Worm (Caenorhabditis elegans) whole organism, L1 larva: Measurements from ENCODE around the gene T19D12.9.

Experiments
- aly-2 ChIP-seq: fragments of 150-350 bp; optimal IDR thresholded peaks from 2 replicates; lab custom pipeline; 2014; ENCODE audit warnings: missing biosample characterization, missing genetic modification characterization
- ama-1 ChIP-seq: fragments of 150-350 bp; optimal IDR thresholded peaks from 2 replicates; lab custom pipeline; 2014
- dpl-1 ChIP-seq, 3 experiments: fragments of 150-350 bp in 2 of 3; sonication (generic microtip) in 1 of 3; optimal IDR thresholded peaks; 2 replicates each; lab custom pipeline; 2014 to 2017; ENCODE audit warnings: missing biosample characterization in 3 of 3, missing genetic modification characterization in 3 of 3, missing genetic modification reagents in 3 of 3
- elt-3 ChIP-seq, 6 experiments: fragments of 150-350 bp in 1 of 6; sonication (generic microtip); optimal IDR thresholded peaks; 2 replicates each; lab custom pipeline; 2017 to 2018; ENCODE audit warnings: missing biosample characterization in 6 of 6, missing genetic modification characterization in 6 of 6, inconsistent platforms in 1 of 6
- fkh-10 ChIP-seq: sonication (generic microtip); optimal IDR thresholded peaks from 2 replicates; lab custom pipeline; 2017; ENCODE audit warnings: missing biosample characterization, missing genetic modification reagents, missing genetic modification characterization
- fkh-4 ChIP-seq: sonication (generic microtip); optimal IDR thresholded peaks from 2 replicates; lab custom pipeline; 2016; ENCODE audit warnings: missing compliant biosample characterization, missing genetic modification characterization, borderline replicate concordance
- lin-35 ChIP-seq, 2 experiments: fragments of 150-350 bp; optimal IDR thresholded peaks; 2 replicates each; lab custom pipeline; 2014; ENCODE audit warnings: missing biosample characterization in 2 of 2, missing genetic modification characterization in 2 of 2, missing genetic modification reagents in 2 of 2
- lsy-2 ChIP-seq, 2 experiments: fragments of 150-350 bp; optimal IDR thresholded peaks; 2 replicates each; lab custom pipeline; 2014; ENCODE audit warnings: missing biosample characterization in 2 of 2, missing genetic modification characterization in 2 of 2
- nhr-19 ChIP-seq: fragments of 200-800 bp; sonication (Bioruptor generic); conservative IDR thresholded peaks from 2 replicates; pipeline ENCODE4 v1.3.6; 2022; ENCODE audit warnings: missing genetic modification characterization, missing compliant biosample characterization
- nhr-237 ChIP-seq: fragments of 150-350 bp; optimal IDR thresholded peaks from 2 replicates; lab custom pipeline; 2014; ENCODE audit warnings: missing biosample characterization, missing genetic modification characterization
- nhr-77 ChIP-seq: fragments of 150-350 bp; optimal IDR thresholded peaks from 2 replicates; lab custom pipeline; 2014; ENCODE audit warnings: missing biosample characterization, missing genetic modification characterization
- skn-1 ChIP-seq: fragments of 150-350 bp; optimal IDR thresholded peaks from 2 replicates; lab custom pipeline; 2014; ENCODE audit warnings: missing biosample characterization, missing genetic modification characterization
- sptf-1 ChIP-seq: fragments of 150-350 bp; optimal IDR thresholded peaks from 2 replicates; lab custom pipeline; 2014; ENCODE audit warnings: missing biosample characterization, missing genetic modification characterization

ce11 chrII:6685964-6686363 lies 31.8 kb upstream of the T19D12.9 start:
- no peak for TF ChIP-seq skn-1
- TF ChIP-seq dpl-1 (GFP tag; optimal IDR thresholded peaks at IDR 0.05; lab: Kevin White, UChicago), result no peak
- TF ChIP-seq aly-2 (tag; lab: Kevin White, UChicago), result no peak
- no peak for TF ChIP-seq nhr-77 (tag; lab: Kevin White, UChicago)
- TF ChIP-seq sptf-1 (tag; lab: Kevin White, UChicago), result no peak
- no peak for TF ChIP-seq nhr-19 (GFP tag; lab: Robert Waterston, UW)
- no peak for TF ChIP-seq nhr-237 (tag; lab: Kevin White, UChicago)
- TF ChIP-seq fkh-4, result no peak
- no peak for TF ChIP-seq fkh-10 (GFP tag; lab: Kevin White, UChicago)
- TF ChIP-seq lin-35 (GFP tag; optimal IDR thresholded peaks at IDR 0.05; lab: Kevin White, UChicago), result no peak
- TF ChIP-seq elt-3 (tag; optimal IDR thresholded peaks at IDR 0.05; lab: Kevin White, UChicago), result no peak
- no peak for TF ChIP-seq lsy-2 (tag; optimal IDR thresholded peaks at IDR 0.05; lab: Kevin White, UChicago)
- TF ChIP-seq ama-1 (lab: Kevin White, UChicago), result no peak
